Fruit fly (Drosophila melanogaster) whole organism, embryonic: ENCODE data around the gene CG1136.

Experiments
- Blimp-1 ChIP-seq: fragments of 200-800 bp; sonication (Bioruptor generic); optimal IDR thresholded peaks from 3 replicates; lab custom pipeline; 2018; ENCODE audit warnings: missing biosample characterization, missing genetic modification characterization, mild to moderate bottlenecking, moderate library complexity, missing genetic modification reagents
- Bteb2 ChIP-seq: fragments of 200-800 bp; sonication (Bioruptor generic); optimal IDR thresholded peaks from 2 replicates; lab custom pipeline; 2016; ENCODE audit warnings: missing biosample characterization, missing genetic modification characterization
- CG10274 ChIP-seq: fragments of 200-800 bp; sonication (Bioruptor generic); optimal IDR thresholded peaks from 3 replicates; lab custom pipeline; 2017; ENCODE audit warnings: missing biosample characterization, mild to moderate bottlenecking, missing genetic modification characterization
- CG12769 ChIP-seq: fragments of 200-800 bp; sonication (Bioruptor generic); optimal IDR thresholded peaks from 2 replicates; lab custom pipeline; 2019; ENCODE audit warnings: missing biosample characterization, mild to moderate bottlenecking, missing genetic modification characterization, moderate library complexity
- CG13296 ChIP-seq: fragments of 200-800 bp; sonication (Bioruptor generic); optimal IDR thresholded peaks from 3 replicates; lab custom pipeline; 2018; ENCODE audit warnings: missing biosample characterization, mild to moderate bottlenecking, missing genetic modification characterization
- CG16863 ChIP-seq: fragments of 200-800 bp; sonication (Bioruptor generic); optimal IDR thresholded peaks from 3 replicates; lab custom pipeline; 2016; ENCODE audit warnings: missing biosample characterization, missing genetic modification characterization
- CG17186 ChIP-seq: fragments of 200-800 bp; sonication (Bioruptor generic); optimal IDR thresholded peaks from 3 replicates; lab custom pipeline; 2017; ENCODE audit warnings: missing biosample characterization, missing genetic modification reagents, missing genetic modification characterization
- CG17802 ChIP-seq: fragments of 200-800 bp; sonication (Bioruptor generic); optimal IDR thresholded peaks from 2 replicates; lab custom pipeline; 2018; ENCODE audit warnings: missing biosample characterization, mild to moderate bottlenecking, missing genetic modification characterization, moderate library complexity
- CG18599 ChIP-seq: fragments of 200-800 bp; sonication (Bioruptor generic); optimal IDR thresholded peaks from 3 replicates; lab custom pipeline; 2017; ENCODE audit warnings: missing biosample characterization, missing genetic modification characterization, mild to moderate bottlenecking, moderate library complexity, missing genetic modification reagents
- CG33213 ChIP-seq: fragments of 200-800 bp; sonication (Bioruptor generic); optimal IDR thresholded peaks from 3 replicates; lab custom pipeline; 2016; ENCODE audit warnings: missing biosample characterization, missing genetic modification characterization
- CG3407 ChIP-seq: fragments of 200-800 bp; sonication (Bioruptor generic); optimal IDR thresholded peaks from 2 replicates; lab custom pipeline; 2018; ENCODE audit warnings: missing biosample characterization, mild to moderate bottlenecking, missing genetic modification characterization
- CG34376 ChIP-seq: fragments of 200-800 bp; sonication (Bioruptor generic); optimal IDR thresholded peaks from 2 replicates; lab custom pipeline; 2018; ENCODE audit warnings: missing biosample characterization, mild to moderate bottlenecking, missing genetic modification characterization
- CG3726 ChIP-seq: fragments of 200-800 bp; sonication (Bioruptor generic); IDR thresholded peaks from 3 replicates; pipeline ENCODE4, ENCODE4 v1.3.6; 2022; ENCODE audit warnings: missing biosample characterization, missing genetic modification characterization
- CG4360 ChIP-seq: fragments of 200-800 bp; sonication (Bioruptor generic); IDR thresholded peaks from 2 replicates; pipeline ENCODE4 v1.3.6; 2022; ENCODE audit warnings: missing biosample characterization, missing genetic modification characterization
- CG43689 ChIP-seq: fragments of 200-800 bp; sonication (Bioruptor generic); IDR thresholded peaks from 2 replicates; pipeline ENCODE4 v1.3.6; 2022; ENCODE audit warnings: missing biosample characterization, missing genetic modification characterization
- CG4617 ChIP-seq: fragments of 200-800 bp; sonication (Bioruptor generic); optimal IDR thresholded peaks from 3 replicates; lab custom pipeline; 2016; ENCODE audit warnings: missing biosample characterization, missing genetic modification characterization, borderline replicate concordance
- CG4730 ChIP-seq: fragments of 200-800 bp; sonication (Bioruptor generic); IDR thresholded peaks from 2 replicates; pipeline ENCODE4 v1.3.6; 2022; ENCODE audit warnings: missing biosample characterization, missing genetic modification characterization
- CG7372 ChIP-seq: fragments of 200-800 bp; sonication (Bioruptor generic); IDR thresholded peaks from 2 replicates; pipeline ENCODE4 v1.3.6; 2022; ENCODE audit warnings: missing biosample characterization, missing genetic modification characterization
- Deaf1 ChIP-seq: fragments of 200-800 bp; optimal IDR thresholded peaks from 3 replicates; lab custom pipeline; 2019; ENCODE audit warnings: missing biosample characterization, mild to moderate bottlenecking, missing genetic modification characterization, moderate library complexity
- ERR ChIP-seq: fragments of 200-800 bp; sonication (Bioruptor generic); optimal IDR thresholded peaks from 2 replicates; lab custom pipeline; 2016; ENCODE audit warnings: missing biosample characterization, missing genetic modification characterization
- Fer3 ChIP-seq: fragments of 200-800 bp; sonication (Bioruptor generic); optimal IDR thresholded peaks from 2 replicates; lab custom pipeline; 2018; ENCODE audit warnings: missing biosample characterization, mild to moderate bottlenecking, missing genetic modification characterization, moderate library complexity
- HmgZ ChIP-seq: fragments of 200-800 bp; sonication (Bioruptor generic); optimal IDR thresholded peaks from 2 replicates; lab custom pipeline; 2018; ENCODE audit warnings: missing biosample characterization, mild to moderate bottlenecking, missing genetic modification characterization
- Hr39 ChIP-seq: fragments of >200 bp; optimal IDR thresholded peaks from 2 replicates; lab custom pipeline; 2017
- MTF-1 ChIP-seq: fragments of 200-800 bp; sonication (Bioruptor generic); optimal IDR thresholded peaks from 2 replicates; lab custom pipeline; 2018; ENCODE audit warnings: missing biosample characterization, mild to moderate bottlenecking, missing genetic modification characterization, borderline replicate concordance
- Mad ChIP-seq: fragments of 200-800 bp; sonication (Bioruptor generic); optimal IDR thresholded peaks from 2 replicates; lab custom pipeline; 2016; ENCODE audit warnings: missing biosample characterization, missing genetic modification characterization
- Nf-YB ChIP-seq: fragments of 200-800 bp; sonication (Bioruptor generic); optimal IDR thresholded peaks from 3 replicates; lab custom pipeline; 2019; ENCODE audit warnings: missing biosample characterization, mild to moderate bottlenecking, missing genetic modification characterization, moderate library complexity
- Oaz ChIP-seq: fragments of 200-800 bp; sonication (Bioruptor generic); IDR thresholded peaks from 2 replicates; pipeline ENCODE4 v1.3.6; 2022; ENCODE audit warnings: missing biosample characterization, missing genetic modification characterization
- TFAM ChIP-seq: fragments of 200-800 bp; sonication (Bioruptor generic); optimal IDR thresholded peaks from 2 replicates; lab custom pipeline; 2017; ENCODE audit warnings: missing biosample characterization, missing genetic modification characterization, inconsistent platforms
- ab ChIP-seq: fragments of 200-800 bp; sonication (Bioruptor generic); optimal IDR thresholded peaks from 2 replicates; lab custom pipeline; 2016; ENCODE audit warnings: missing biosample characterization, missing genetic modification characterization
- ara ChIP-seq: fragments of 200-800 bp; sonication (Bioruptor generic); IDR thresholded peaks from 2 replicates; pipeline ENCODE4 v1.3.6; 2022; ENCODE audit warnings: missing biosample characterization, missing genetic modification characterization
- ato ChIP-seq: fragments of 200-800 bp; sonication (Bioruptor generic); IDR thresholded peaks from 2 replicates; pipeline ENCODE4 v1.3.6; 2022; ENCODE audit warnings: missing biosample characterization, missing genetic modification characterization; ENCODE audit not compliant: partially characterized antibody
- caup ChIP-seq: fragments of 200-800 bp; sonication (Bioruptor generic); optimal IDR thresholded peaks from 3 replicates; lab custom pipeline; 2017; ENCODE audit warnings: missing biosample characterization, mild to moderate bottlenecking, missing genetic modification characterization, moderate library complexity; ENCODE audit not compliant: severe bottlenecking
- chn ChIP-seq: fragments of 200-800 bp; sonication (Bioruptor generic); optimal IDR thresholded peaks from 2 replicates; lab custom pipeline; 2016; ENCODE audit warnings: missing biosample characterization, missing genetic modification characterization
- dmrt11E ChIP-seq: fragments of 200-800 bp; sonication (Bioruptor generic); optimal IDR thresholded peaks from 3 replicates; lab custom pipeline; 2018; ENCODE audit warnings: missing biosample characterization, mild to moderate bottlenecking, missing genetic modification characterization, moderate library complexity
- exex ChIP-seq: fragments of 200-800 bp; sonication (Bioruptor generic); optimal IDR thresholded peaks from 4 replicates; lab custom pipeline; 2018; ENCODE audit warnings: missing biosample characterization, mild to moderate bottlenecking, missing genetic modification characterization, moderate library complexity
- grau ChIP-seq: fragments of 200-800 bp; optimal IDR thresholded peaks from 3 replicates; lab custom pipeline; 2019; ENCODE audit warnings: missing biosample characterization, mild to moderate bottlenecking, missing genetic modification characterization, moderate library complexity
- gsb ChIP-seq: fragments of 200-800 bp; sonication (Bioruptor generic); IDR thresholded peaks from 2 replicates; pipeline ENCODE4 v1.3.6; 2022; ENCODE audit warnings: missing biosample characterization, missing genetic modification characterization
- kah ChIP-seq: fragments of 200-800 bp; sonication (Bioruptor generic); optimal IDR thresholded peaks from 2 replicates; lab custom pipeline; 2018; ENCODE audit warnings: missing biosample characterization, mild to moderate bottlenecking, missing genetic modification characterization
- lola ChIP-seq, 3 experiments: fragments of >200 bp in 2 of 3; fragments of 200-800 bp in 1 of 3; sonication (Bioruptor generic) in 1 of 3; optimal IDR thresholded peaks; 2 replicates each; lab custom pipeline; 2017 to 2019; ENCODE audit warnings: missing biosample characterization in 3 of 3, missing genetic modification characterization in 3 of 3, mild to moderate bottlenecking in 1 of 3, moderate library complexity in 1 of 3
- lov ChIP-seq, 2 experiments: fragments of 200-800 bp in 1 of 2; fragments of >200 bp in 1 of 2; sonication (Bioruptor generic) in 1 of 2; IDR thresholded peaks in 1 of 2; optimal IDR thresholded peaks in 1 of 2; 2 replicates in 1 of 2; 3 replicates in 1 of 2; pipeline versions ENCODE4 v1.3.6 to Lab custom; 2017 to 2022; ENCODE audit warnings: missing biosample characterization in 1 of 2, missing genetic modification characterization in 1 of 2
- mld ChIP-seq: fragments of 200-800 bp; sonication (Bioruptor generic); IDR thresholded peaks from 3 replicates; pipeline ENCODE4 v1.3.6; 2022; ENCODE audit warnings: missing biosample characterization, missing genetic modification characterization; ENCODE audit not compliant: partially characterized antibody
- pan ChIP-seq, 4 experiments: fragments of >200 bp in 3 of 4; fragments of 200-800 bp in 1 of 4; sonication (Bioruptor generic) in 1 of 4; optimal IDR thresholded peaks in 3 of 4; IDR thresholded peaks in 1 of 4; 2 replicates each; pipeline versions ENCODE4 v1.3.6 to Lab custom; 2017 to 2022; ENCODE audit warnings: missing biosample characterization in 2 of 4, missing genetic modification characterization in 2 of 4, mixed read lengths in 1 of 4
- pita ChIP-seq: fragments of 200-800 bp; sonication (Bioruptor generic); optimal IDR thresholded peaks from 2 replicates; lab custom pipeline; 2017; ENCODE audit warnings: missing biosample characterization, mild to moderate bottlenecking, missing genetic modification characterization
- schlank ChIP-seq: fragments of 200-800 bp; sonication (Bioruptor generic); optimal IDR thresholded peaks from 2 replicates; lab custom pipeline; 2018; ENCODE audit warnings: missing biosample characterization, mild to moderate bottlenecking, missing genetic modification characterization
- sens ChIP-seq: fragments of 200-800 bp; sonication (Bioruptor generic); peaks from one replicate; lab custom pipeline; 2016; ENCODE audit warnings: missing biosample characterization, missing genetic modification characterization
- sima ChIP-seq: fragments of 200-800 bp; sonication (Bioruptor generic); optimal IDR thresholded peaks from 2 replicates; lab custom pipeline; 2016; ENCODE audit warnings: missing biosample characterization, missing genetic modification characterization
- ttk ChIP-seq: fragments of 200-800 bp; sonication (Bioruptor generic); IDR thresholded peaks from 2 replicates; pipeline ENCODE4 v2.1.2; 2022; ENCODE audit warnings: missing biosample characterization, missing genetic modification characterization

The CG1136 gene

DNA sequence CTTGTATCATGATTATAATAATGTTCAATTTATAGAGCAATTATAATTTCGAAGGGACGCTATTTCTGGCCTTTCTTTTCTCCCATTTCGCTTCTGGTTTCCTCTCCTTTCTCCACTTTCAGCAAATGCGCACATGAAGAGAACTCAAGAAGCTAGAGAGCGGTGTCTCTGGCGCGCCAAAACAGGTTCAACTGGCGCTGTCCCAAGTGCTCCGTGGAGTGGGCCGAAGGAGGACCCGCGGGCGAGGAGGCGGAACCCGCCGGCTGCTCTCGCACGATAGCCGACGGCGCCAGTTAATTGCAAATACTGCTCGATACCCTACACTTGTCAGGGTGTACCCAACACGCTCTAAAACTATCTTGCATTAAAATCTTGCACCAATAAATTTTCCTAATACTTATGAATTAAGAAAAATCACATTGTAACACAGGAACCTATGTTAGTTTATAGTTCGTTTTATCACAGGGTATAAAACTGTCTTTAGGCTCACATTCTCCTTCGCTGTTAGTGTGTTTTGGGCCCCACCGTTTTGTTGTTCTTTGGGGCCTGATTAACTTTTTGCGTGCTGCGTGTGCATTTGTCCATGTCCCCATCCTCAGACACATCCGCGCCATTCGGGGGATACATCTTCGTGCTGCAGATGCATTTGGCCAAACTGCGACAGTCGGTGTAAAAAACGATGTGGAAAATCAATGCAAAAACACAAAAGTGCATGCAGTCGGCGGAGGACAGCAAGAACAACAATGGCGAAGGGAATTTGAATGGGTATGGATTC is 24.0 kb downstream of the CG1136 start (continued):
- peak; percentile 56 for TF ChIP-seq CG4360 (GFP tag; lab: Robert Waterston, UW)
- peak; percentile 85 for TF ChIP-seq grau (tag; lab: Kevin White, UChicago)
- peak; percentile 90 for TF ChIP-seq CG4730 (GFP tag; lab: Robert Waterston, UW)
- TF ChIP-seq CG10274 (GFP tag; lab: Kevin White, UChicago): peak; percentile 86
- TF ChIP-seq Deaf1 (tag; lab: Kevin White, UChicago): peak; percentile 49
- TF ChIP-seq pita: no peak
- TF ChIP-seq exex (tag; lab: Kevin White, UChicago): peak; percentile 56
- peak; percentile 39 for TF ChIP-seq sima (GFP tag; lab: Kevin White, UChicago)
- TF ChIP-seq Fer3 (tag; lab: Kevin White, UChicago): peak; percentile 91
- TF ChIP-seq CG33213 (GFP tag; lab: Kevin White, UChicago): peak; percentile 72
- TF ChIP-seq CG18599 (GFP tag; lab: Kevin White, UChicago): peak; percentile 90
- no peak for TF ChIP-seq Hr39 (lab: Kevin White, UChicago)
- TF ChIP-seq Blimp-1 (GFP tag; lab: Kevin White, UChicago): peak; percentile 76
- peak; percentile 90 for TF ChIP-seq Oaz
- TF ChIP-seq CG7372 (GFP tag; lab: Robert Waterston, UW): peak; percentile 88
- peak; percentile 86 for TF ChIP-seq CG43689 (GFP tag; lab: Robert Waterston, UW)
- peak; percentile 39 for TF ChIP-seq dmrt11E
- TF ChIP-seq Nf-YB (GFP tag; lab: Kevin White, UChicago): peak; percentile 59
- peak; percentile 77 for TF ChIP-seq schlank (tag; lab: Kevin White, UChicago)
- TF ChIP-seq TFAM (GFP tag; lab: Kevin White, UChicago): no peak
- peak; percentile 89 for TF ChIP-seq HmgZ (tag; lab: Kevin White, UChicago)
- TF ChIP-seq ab: peak; percentile 78
- peak; percentile 63 for TF ChIP-seq kah (GFP tag; lab: Kevin White, UChicago)
- TF ChIP-seq Bteb2 (GFP tag; lab: Kevin White, UChicago): peak; percentile 76
- peak; percentile 62 for TF ChIP-seq CG3407 (GFP tag; lab: Kevin White, UChicago)
- no peak for TF ChIP-seq CG34376
- peak; percentile 90 for TF ChIP-seq chn (GFP tag; lab: Kevin White, UChicago)
- peak; percentile 88 for TF ChIP-seq CG16863 (GFP tag; lab: Kevin White, UChicago)
- TF ChIP-seq Mad (GFP tag; lab: Kevin White, UChicago): peak; percentile 81
- TF ChIP-seq CG3726 (GFP tag; lab: Robert Waterston, UW): peak; percentile 89
- TF ChIP-seq ara: peak; percentile 88
- no peak for TF ChIP-seq CG17186
- TF ChIP-seq CG12769 (tag; lab: Kevin White, UChicago): peak; percentile 97
- TF ChIP-seq lola (GFP tag; optimal IDR thresholded peaks at IDR 0.05; lab: Kevin White, UChicago): peak in 1 of 3 experiments; percentile 25
- TF ChIP-seq ato (GFP tag; lab: Robert Waterston, UW): no peak
- TF ChIP-seq CG4617: peak; percentile 31
- TF ChIP-seq MTF-1 (GFP tag; lab: Kevin White, UChicago): peak; percentile 73
- peak; percentile 91 for TF ChIP-seq ttk (GFP tag; lab: Robert Waterston, UW)
- TF ChIP-seq caup (GFP tag; lab: Kevin White, UChicago): peak; percentile 89
- peak; percentile 70 for TF ChIP-seq CG17802
- TF ChIP-seq sens (GFP tag; lab: Kevin White, UChicago): peak; percentile 92
- TF ChIP-seq CG13296 (GFP tag; lab: Kevin White, UChicago): peak; percentile 79
- peak; percentile 88 for TF ChIP-seq ERR (GFP tag; lab: Kevin White, UChicago)
- no peak for TF ChIP-seq mld (GFP tag; lab: Robert Waterston, UW)
- no peak for TF ChIP-seq lov (optimal IDR thresholded peaks at IDR 0.05; lab: Kevin White, UChicago)
- TF ChIP-seq lov (GFP tag; IDR thresholded peaks at IDR 0.05; lab: Robert Waterston, UW): peak; percentile 82; the same call in 2 of the 3 replicates
- TF ChIP-seq pan (optimal IDR thresholded peaks at IDR 0.05; lab: Kevin White, UChicago): no peak
- peak in 1 of 2 experiments; percentile 94 for TF ChIP-seq pan (GFP tag; optimal IDR thresholded peaks at IDR 0.05 in 1 of 2, IDR thresholded peaks at IDR 0.05 in 1 of 2)
- peak; percentile 87 for TF ChIP-seq gsb
